Fruit fly (Drosophila melanogaster): Measurements from ENCODE around the gene Adgf-A2.
A peak's percentile ranks its signal among the peaks of the same experiment; 100 is the strongest.

Adgf-A2 gene

dm6 chr3L:17804511-17804910 lies 40.6 kb upstream of the Adgf-A2 start, which contains the start of gene ais (continued):
- no peak for TF ChIP-seq CG14965 (GFP tag; optimal IDR thresholded peaks at IDR 0.05; ENCODE audit: borderline replicate concordance)
- TF ChIP-seq gsb (GFP tag; IDR thresholded peaks at IDR 0.05): no peak
- peak; percentile 26 for TF ChIP-seq CG13624 (GFP tag; optimal IDR thresholded peaks at IDR 0.05)
- TF ChIP-seq Abd-B (GFP tag; optimal IDR thresholded peaks at IDR 0.05): peak; percentile 7
- TF ChIP-seq CG8281 (tag; optimal IDR thresholded peaks at IDR 0.05): no peak
- TF ChIP-seq CG34422 (GFP tag; IDR thresholded peaks at IDR 0.05): 0 out of 3 replicates have a peak, but pooled peaks have one; percentile 10
- TF ChIP-seq MBD-R2 (GFP tag; IDR thresholded peaks at IDR 0.05): peak; percentile 53
- TF ChIP-seq CG16863 (GFP tag; optimal IDR thresholded peaks at IDR 0.05): no peak
- peak; percentile 29 for TF ChIP-seq CoRest (tag; optimal IDR thresholded peaks at IDR 0.05)
- no peak for TF ChIP-seq hbn (GFP tag; IDR thresholded peaks at IDR 0.05; ENCODE audit: partially characterized antibody)
- peak; percentile 10 for TF ChIP-seq NfI (GFP tag; optimal IDR thresholded peaks at IDR 0.05)
- peak; percentile 17 for TF ChIP-seq Oli (tag; optimal IDR thresholded peaks at IDR 0.05)
- no peak for TF ChIP-seq sd (tag; optimal IDR thresholded peaks at IDR 0.05)
- TF ChIP-seq CG42726 (GFP tag; IDR thresholded peaks at IDR 0.05; ENCODE audit: partially characterized antibody): no peak
- no peak for TF ChIP-seq Six4 (GFP tag; optimal IDR thresholded peaks at IDR 0.05)
- TF ChIP-seq so (GFP tag; IDR thresholded peaks at IDR 0.05): no peak
- TF ChIP-seq Fer2 (tag; optimal IDR thresholded peaks at IDR 0.05): no peak
- no peak for TF ChIP-seq Sin3A (optimal IDR thresholded peaks at IDR 0.05)
- peak; percentile 22 for TF ChIP-seq phol (tag; optimal IDR thresholded peaks at IDR 0.05)
- no peak for TF ChIP-seq pb (GFP tag; optimal IDR thresholded peaks at IDR 0.05)
- TF ChIP-seq otp (GFP tag; IDR thresholded peaks at IDR 0.05): no peak
- peak; percentile 11 for TF ChIP-seq Hmr (GFP tag; optimal IDR thresholded peaks at IDR 0.05)
- no peak for TF ChIP-seq pita (GFP tag; optimal IDR thresholded peaks at IDR 0.05)
- no peak for TF ChIP-seq Hr51 (GFP tag; optimal IDR thresholded peaks at IDR 0.05)
- TF ChIP-seq CG16813 (GFP tag; IDR thresholded peaks at IDR 0.05; ENCODE audit: partially characterized antibody): 0 out of 3 replicates have a peak, but pooled peaks have one; percentile 9
- TF ChIP-seq CG6175 (GFP tag; IDR thresholded peaks at IDR 0.05): no peak
- TF ChIP-seq hth (optimal IDR thresholded peaks at IDR 0.05): no peak
- TF ChIP-seq Ssrp (tag; optimal IDR thresholded peaks at IDR 0.05): no peak
- peak; percentile 32 for TF ChIP-seq Myb (GFP tag; optimal IDR thresholded peaks at IDR 0.05)
- no peak for TF ChIP-seq CG15601 (tag; optimal IDR thresholded peaks at IDR 0.05)
- no peak for TF ChIP-seq CG8089 (GFP tag; optimal IDR thresholded peaks at IDR 0.05)
- TF ChIP-seq usp (GFP tag; optimal IDR thresholded peaks at IDR 0.05): no peak
- TF ChIP-seq CG3838 (GFP tag; optimal IDR thresholded peaks at IDR 0.05): no peak
- no peak for TF ChIP-seq CG15514 (GFP tag; optimal IDR thresholded peaks at IDR 0.05)
- TF ChIP-seq Side (GFP tag; optimal IDR thresholded peaks at IDR 0.05): no peak
- no peak for TF ChIP-seq CG10431 (GFP tag; optimal IDR thresholded peaks at IDR 0.05)
- TF ChIP-seq bowl (GFP tag; IDR thresholded peaks at IDR 0.05): no peak
- no peak for TF ChIP-seq tll (GFP tag; optimal IDR thresholded peaks at IDR 0.05)
- TF ChIP-seq tin (GFP tag; optimal IDR thresholded peaks at IDR 0.05): no peak
- peak; percentile 20 for TF ChIP-seq CG12659 (GFP tag; optimal IDR thresholded peaks at IDR 0.05)
- TF ChIP-seq Adf1 (GFP tag; IDR thresholded peaks at IDR 0.05): no peak
- TF ChIP-seq Spps (tag; optimal IDR thresholded peaks at IDR 0.05): no peak
- no peak for TF ChIP-seq nerfin-2 (GFP tag; IDR thresholded peaks at IDR 0.05; ENCODE audit: partially characterized antibody)
- peak; percentile 54 for TF ChIP-seq lilli (GFP tag; optimal IDR thresholded peaks at IDR 0.05)
- no peak for TF ChIP-seq Hey (tag; optimal IDR thresholded peaks at IDR 0.05)
- TF ChIP-seq HLHmδ (GFP tag; optimal IDR thresholded peaks at IDR 0.05): no peak
- TF ChIP-seq Hmx (GFP tag; optimal IDR thresholded peaks at IDR 0.05): no peak
- TF ChIP-seq chn (GFP tag; optimal IDR thresholded peaks at IDR 0.05): no peak
- no peak for TF ChIP-seq CG15479 (GFP tag; optimal IDR thresholded peaks at IDR 0.05)
- TF ChIP-seq CG9932 (GFP tag; IDR thresholded peaks at IDR 0.05): peak; percentile 62
- TF ChIP-seq ro (GFP tag; IDR thresholded peaks at IDR 0.05): no peak
